Worm (Caenorhabditis elegans) whole organism, early embryonic: ENCODE measurements around the gene R03G8.6.

Experiments used
- B0310.2 ChIP-seq: sonication (generic microtip); optimal IDR thresholded peaks from 2 replicates; lab custom pipeline; 2016; ENCODE audit warnings: mild to moderate bottlenecking, missing genetic modification characterization, missing compliant biosample characterization
- F13C5.2 ChIP-seq: sonication (generic microtip); optimal IDR thresholded peaks from 2 replicates; lab custom pipeline; 2017; ENCODE audit warnings: mild to moderate bottlenecking, missing genetic modification characterization, inconsistent platforms, missing compliant biosample characterization
- aly-1 ChIP-seq: sonication (generic microtip); optimal IDR thresholded peaks from 2 replicates; lab custom pipeline; 2016; ENCODE audit warnings: missing genetic modification characterization, missing compliant biosample characterization
- ama-1 ChIP-seq: fragments of 150-350 bp; optimal IDR thresholded peaks from 2 replicates; lab custom pipeline; 2014
- ets-7 ChIP-seq: sonication (generic microtip); optimal IDR thresholded peaks from 2 replicates; lab custom pipeline; 2016; ENCODE audit warnings: missing genotype, missing genetic modification characterization, missing compliant biosample characterization
- flt-1 ChIP-seq: fragments of 200-800 bp; sonication (Bioruptor generic); IDR thresholded peaks from 2 replicates; pipeline ENCODE4 v1.3.6; 2022; ENCODE audit warnings: missing genetic modification characterization, missing compliant biosample characterization
- hmbx-1 ChIP-seq: sonication (generic microtip); optimal IDR thresholded peaks from 2 replicates; lab custom pipeline; 2016; ENCODE audit warnings: mild to moderate bottlenecking, missing genetic modification characterization, missing compliant biosample characterization
- hmg-4 ChIP-seq: fragments of 200-800 bp; sonication (Bioruptor generic); optimal IDR thresholded peaks from 2 replicates; lab custom pipeline; 2018; ENCODE audit warnings: mild to moderate bottlenecking, missing genetic modification characterization, missing compliant biosample characterization
- hnd-1 ChIP-seq: sonication (generic microtip); optimal IDR thresholded peaks from 2 replicates; lab custom pipeline; 2016; ENCODE audit warnings: missing genetic modification characterization, missing compliant biosample characterization
- pes-1 ChIP-seq: fragments of 200-800 bp; sonication (Bioruptor generic); IDR thresholded peaks from 2 replicates; pipeline ENCODE4 v1.3.6; 2022; ENCODE audit warnings: missing genetic modification reagents, missing genetic modification characterization, missing compliant biosample characterization
- sea-1 ChIP-seq: fragments of 200-800 bp; sonication (Bioruptor generic); conservative IDR thresholded peaks from 2 replicates; pipeline ENCODE4 v1.3.6; 2022; ENCODE audit warnings: missing genetic modification characterization, missing compliant biosample characterization
- tra-4 ChIP-seq: sonication (generic microtip); optimal IDR thresholded peaks from 2 replicates; lab custom pipeline; 2017; ENCODE audit warnings: missing genetic modification characterization, missing compliant biosample characterization

- TF ChIP-seq pes-1 (no peak), ama-1 (lab: Kevin White, UChicago) (no peak), F13C5.2 (tag; lab: Kevin White, UChicago) (no peak), hmbx-1 (tag; lab: Kevin White, UChicago) (no peak), ets-7 (tag; lab: Kevin White, UChicago) (no peak), flt-1 (no peak), sea-1 (GFP tag; lab: Robert Waterston, UW) (no peak), hnd-1 (no peak), B0310.2 (tag; lab: Kevin White, UChicago) (no peak), tra-4 (tag; lab: Kevin White, UChicago) (no peak), aly-1 (no peak), hmg-4 (no peak)
These were observed 6.0 kb upstream of the R03G8.6 start for ce11 chrX:13106177-13106761.
